Fruit fly (Drosophila melanogaster) whole organism, embryonic: ENCODE results near the gene CG6409.

Source experiments
- Adf1 ChIP-seq: fragments of 200-800 bp; sonication (Bioruptor generic); IDR thresholded peaks from 2 replicates; pipeline ENCODE4 v1.3.6; 2022; ENCODE audit warnings: missing biosample characterization, missing genetic modification characterization
- Atf3 ChIP-seq: fragments of 200-800 bp; sonication (Bioruptor generic); optimal IDR thresholded peaks from 3 replicates; lab custom pipeline; 2016; ENCODE audit warnings: missing biosample characterization, missing genetic modification characterization
- Atf6 ChIP-seq: fragments of 200-800 bp; sonication (Bioruptor generic); IDR thresholded peaks from 2 replicates; pipeline ENCODE4 v1.3.6; 2022; ENCODE audit warnings: missing biosample characterization, missing genetic modification characterization
- Bteb2 ChIP-seq: fragments of 200-800 bp; sonication (Bioruptor generic); optimal IDR thresholded peaks from 2 replicates; lab custom pipeline; 2016; ENCODE audit warnings: missing biosample characterization, missing genetic modification characterization
- CG11456 ChIP-seq: fragments of 200-800 bp; sonication (Bioruptor generic); IDR thresholded peaks from 3 replicates; pipeline ENCODE4 v1.3.6; 2022; ENCODE audit warnings: missing biosample characterization, missing genetic modification characterization
- CG15011 ChIP-seq: fragments of 200-800 bp; sonication (Bioruptor generic); optimal IDR thresholded peaks from 3 replicates; lab custom pipeline; 2018; ENCODE audit warnings: missing biosample characterization, mild to moderate bottlenecking, missing genetic modification characterization
- CG15269 ChIP-seq: fragments of 200-800 bp; sonication (Bioruptor generic); optimal IDR thresholded peaks from 2 replicates; lab custom pipeline; 2018; ENCODE audit warnings: missing biosample characterization, mild to moderate bottlenecking, missing genetic modification characterization, moderate library complexity
- CG1603 ChIP-seq: fragments of 200-800 bp; sonication (Bioruptor generic); optimal IDR thresholded peaks from 2 replicates; lab custom pipeline; 2019; ENCODE audit warnings: missing biosample characterization, mild to moderate bottlenecking, missing genetic modification characterization, moderate library complexity
- CG17361 ChIP-seq: fragments of 200-800 bp; sonication (Bioruptor generic); IDR thresholded peaks from 3 replicates; pipeline ENCODE4 v1.3.6; 2022; ENCODE audit warnings: missing biosample characterization, missing genetic modification characterization
- CG30403 ChIP-seq: fragments of 200-800 bp; sonication (Bioruptor generic); optimal IDR thresholded peaks from 3 replicates; lab custom pipeline; 2016; ENCODE audit warnings: missing biosample characterization, missing genetic modification characterization
- CG42726 ChIP-seq: fragments of 200-800 bp; sonication (Bioruptor generic); IDR thresholded peaks from 2 replicates; pipeline ENCODE4 v1.3.6; 2022; ENCODE audit warnings: missing biosample characterization, missing genetic modification characterization; ENCODE audit not compliant: partially characterized antibody
- CG4424 ChIP-seq: fragments of 200-800 bp; sonication (Bioruptor generic); optimal IDR thresholded peaks from 3 replicates; lab custom pipeline; 2016; ENCODE audit warnings: missing biosample characterization, missing genetic modification characterization
- CG6272 ChIP-seq: fragments of 200-800 bp; sonication (Bioruptor generic); IDR thresholded peaks from 2 replicates; pipeline ENCODE4 v1.3.6; 2022; ENCODE audit warnings: missing biosample characterization, missing genetic modification characterization
- CG6791 ChIP-seq: fragments of 200-800 bp; sonication (Bioruptor generic); IDR thresholded peaks from 3 replicates; pipeline ENCODE4 v1.3.6; 2022; ENCODE audit warnings: missing biosample characterization, missing genetic modification characterization; ENCODE audit not compliant: partially characterized antibody
- CG6854 ChIP-seq: fragments of 200-800 bp; sonication (Bioruptor generic); optimal IDR thresholded peaks from 3 replicates; lab custom pipeline; 2017; ENCODE audit warnings: missing biosample characterization, mild to moderate bottlenecking, missing genetic modification characterization
- CG7745 ChIP-seq: fragments of 200-800 bp; sonication (Bioruptor generic); optimal IDR thresholded peaks from 2 replicates; lab custom pipeline; 2018; ENCODE audit warnings: missing biosample characterization, mild to moderate bottlenecking, missing genetic modification characterization, moderate library complexity
- CG7839 ChIP-seq: fragments of 200-800 bp; sonication (Bioruptor generic); optimal IDR thresholded peaks from 3 replicates; lab custom pipeline; 2018; ENCODE audit warnings: missing biosample characterization, mild to moderate bottlenecking, missing genetic modification characterization, moderate library complexity
- CG7987 ChIP-seq: fragments of 200-800 bp; sonication (Bioruptor generic); optimal IDR thresholded peaks from 2 replicates; lab custom pipeline; 2018; ENCODE audit warnings: missing biosample characterization, mild to moderate bottlenecking, missing genetic modification characterization, moderate library complexity
- CG8281 ChIP-seq: fragments of 200-800 bp; sonication (Bioruptor generic); optimal IDR thresholded peaks from 2 replicates; lab custom pipeline; 2018; ENCODE audit warnings: missing biosample characterization, mild to moderate bottlenecking, missing genetic modification characterization, moderate library complexity
- CG8944 ChIP-seq: fragments of 200-800 bp; sonication (Bioruptor generic); optimal IDR thresholded peaks from 3 replicates; lab custom pipeline; 2016; ENCODE audit warnings: missing biosample characterization, missing genetic modification characterization
- CG9437 ChIP-seq: fragments of 200-800 bp; sonication (Bioruptor generic); optimal IDR thresholded peaks from 2 replicates; lab custom pipeline; 2018; ENCODE audit warnings: missing biosample characterization, mild to moderate bottlenecking, missing genetic modification characterization
- Chrac-16 ChIP-seq: fragments of 200-800 bp; sonication (Bioruptor generic); optimal IDR thresholded peaks from 3 replicates; lab custom pipeline; 2016; ENCODE audit warnings: missing biosample characterization, missing genetic modification characterization
- Dad ChIP-seq: fragments of 200-800 bp; sonication (Bioruptor generic); optimal IDR thresholded peaks from 3 replicates; lab custom pipeline; 2016; ENCODE audit warnings: missing biosample characterization, missing genetic modification characterization
- Dbx ChIP-seq: fragments of 200-800 bp; sonication (Bioruptor generic); IDR thresholded peaks from 3 replicates; pipeline ENCODE4 v1.3.6; 2022; ENCODE audit warnings: missing biosample characterization, missing genetic modification characterization
- Deaf1 ChIP-seq: fragments of 200-800 bp; optimal IDR thresholded peaks from 3 replicates; lab custom pipeline; 2019; ENCODE audit warnings: missing biosample characterization, mild to moderate bottlenecking, missing genetic modification characterization, moderate library complexity
- Dip3 ChIP-seq: fragments of 200-800 bp; sonication (Bioruptor generic); optimal IDR thresholded peaks from 3 replicates; lab custom pipeline; 2016; ENCODE audit warnings: missing biosample characterization, missing genetic modification characterization
- Fer1 ChIP-seq: fragments of 200-800 bp; sonication (Bioruptor generic); optimal IDR thresholded peaks from 2 replicates; lab custom pipeline; 2017; ENCODE audit warnings: missing biosample characterization, mild to moderate bottlenecking, missing genetic modification characterization
- HLH54F ChIP-seq: fragments of 200-800 bp; sonication (Bioruptor generic); optimal IDR thresholded peaks from 3 replicates; lab custom pipeline; 2016; ENCODE audit warnings: missing biosample characterization, missing genetic modification characterization
- HLHmδ ChIP-seq: fragments of 200-800 bp; sonication (Bioruptor generic); optimal IDR thresholded peaks from 2 replicates; lab custom pipeline; 2018; ENCODE audit warnings: missing biosample characterization, mild to moderate bottlenecking, missing genetic modification characterization, moderate library complexity
- Lpt ChIP-seq: fragments of >200 bp; optimal IDR thresholded peaks from 2 replicates; lab custom pipeline; 2018; ENCODE audit warnings: missing biosample characterization, missing genetic modification characterization
- MESR4 ChIP-seq: fragments of 200-800 bp; sonication (Bioruptor generic); optimal IDR thresholded peaks from 2 replicates; lab custom pipeline; 2018; ENCODE audit warnings: missing biosample characterization, mild to moderate bottlenecking, missing genetic modification characterization, moderate library complexity
- Opbp ChIP-seq: fragments of 200-800 bp; sonication (Bioruptor generic); IDR thresholded peaks from 3 replicates; pipeline ENCODE4 v1.3.6; 2022; ENCODE audit warnings: missing biosample characterization, missing genetic modification characterization; ENCODE audit not compliant: partially characterized antibody
- Pdp1 ChIP-seq, 2 experiments: fragments of 200-800 bp; sonication (Bioruptor generic); optimal IDR thresholded peaks; 3 replicates each; lab custom pipeline; 2016; ENCODE audit warnings: missing biosample characterization in 2 of 2, missing genetic modification characterization in 2 of 2, mild to moderate bottlenecking in 1 of 2, moderate library complexity in 1 of 2
- Rx ChIP-seq: fragments of 200-800 bp; sonication (Bioruptor generic); IDR thresholded peaks from 2 replicates; pipeline ENCODE4 v1.3.6; 2022; ENCODE audit warnings: missing biosample characterization, missing genetic modification characterization
- Ssrp ChIP-seq: fragments of 200-800 bp; sonication (Bioruptor generic); optimal IDR thresholded peaks from 2 replicates; lab custom pipeline; 2018; ENCODE audit warnings: missing biosample characterization, mild to moderate bottlenecking, missing genetic modification characterization, moderate library complexity
- ap ChIP-seq: fragments of 200-800 bp; sonication (Bioruptor generic); IDR thresholded peaks from 2 replicates; pipeline ENCODE4 v1.3.6; 2022; ENCODE audit warnings: missing biosample characterization, missing genetic modification characterization
- ato ChIP-seq: fragments of 200-800 bp; sonication (Bioruptor generic); IDR thresholded peaks from 2 replicates; pipeline ENCODE4 v1.3.6; 2022; ENCODE audit warnings: missing biosample characterization, missing genetic modification characterization; ENCODE audit not compliant: partially characterized antibody
- danr ChIP-seq: fragments of 200-800 bp; sonication (Bioruptor generic); IDR thresholded peaks from 2 replicates; pipeline ENCODE4 v1.3.6; 2022; ENCODE audit warnings: missing biosample characterization, missing genetic modification characterization
- gcm2 ChIP-seq: fragments of 200-800 bp; sonication (Bioruptor generic); optimal IDR thresholded peaks from 2 replicates; lab custom pipeline; 2016; ENCODE audit warnings: missing biosample characterization, missing genetic modification characterization
- ind ChIP-seq: fragments of 200-800 bp; sonication (Bioruptor generic); optimal IDR thresholded peaks from 3 replicates; lab custom pipeline; 2016; ENCODE audit warnings: missing biosample characterization, missing genetic modification characterization
- kah ChIP-seq: fragments of 200-800 bp; sonication (Bioruptor generic); optimal IDR thresholded peaks from 2 replicates; lab custom pipeline; 2018; ENCODE audit warnings: missing biosample characterization, mild to moderate bottlenecking, missing genetic modification characterization
- lov ChIP-seq, 2 experiments: fragments of 200-800 bp in 1 of 2; fragments of >200 bp in 1 of 2; sonication (Bioruptor generic) in 1 of 2; IDR thresholded peaks in 1 of 2; optimal IDR thresholded peaks in 1 of 2; 2 replicates in 1 of 2; 3 replicates in 1 of 2; pipeline versions ENCODE4 v1.3.6 to Lab custom; 2017 to 2022; ENCODE audit warnings: missing biosample characterization in 1 of 2, missing genetic modification characterization in 1 of 2
- p53 ChIP-seq: fragments of 200-800 bp; sonication (Bioruptor generic); optimal IDR thresholded peaks from 2 replicates; lab custom pipeline; 2016; ENCODE audit warnings: missing biosample characterization, missing genetic modification characterization
- peb ChIP-seq: fragments of 200-800 bp; sonication (Bioruptor generic); IDR thresholded peaks from 2 replicates; pipeline ENCODE4 v1.3.6; 2022; ENCODE audit warnings: missing biosample characterization, missing genetic modification characterization
- psq ChIP-seq: fragments of 200-800 bp; sonication (Bioruptor generic); optimal IDR thresholded peaks from 2 replicates; lab custom pipeline; 2017; ENCODE audit warnings: missing biosample characterization, missing genetic modification characterization
- sc ChIP-seq, 3 experiments: fragments of >200 bp in 2 of 3; fragments of 200-800 bp in 1 of 3; sonication (Bioruptor generic) in 1 of 3; optimal IDR thresholded peaks; 2 replicates in 2 of 3; 3 replicates in 1 of 3; lab custom pipeline; 2017; ENCODE audit warnings: mild to moderate bottlenecking in 1 of 3, missing biosample characterization in 1 of 3, missing genetic modification characterization in 1 of 3, missing genetic modification reagents in 1 of 3
- slp2 ChIP-seq: fragments of 200-800 bp; sonication (Bioruptor generic); optimal IDR thresholded peaks from 2 replicates; lab custom pipeline; 2016; ENCODE audit warnings: missing biosample characterization, missing genetic modification characterization
- so ChIP-seq: fragments of 200-800 bp; sonication (Bioruptor generic); IDR thresholded peaks from 3 replicates; pipeline ENCODE4 v1.3.6; 2022; ENCODE audit warnings: missing biosample characterization, missing genetic modification characterization
- sr ChIP-seq: fragments of 200-800 bp; sonication (Bioruptor generic); IDR thresholded peaks from 3 replicates; pipeline ENCODE4 v1.3.6; 2022; ENCODE audit warnings: missing biosample characterization, missing genetic modification characterization

Gene CG6409

DNA sequence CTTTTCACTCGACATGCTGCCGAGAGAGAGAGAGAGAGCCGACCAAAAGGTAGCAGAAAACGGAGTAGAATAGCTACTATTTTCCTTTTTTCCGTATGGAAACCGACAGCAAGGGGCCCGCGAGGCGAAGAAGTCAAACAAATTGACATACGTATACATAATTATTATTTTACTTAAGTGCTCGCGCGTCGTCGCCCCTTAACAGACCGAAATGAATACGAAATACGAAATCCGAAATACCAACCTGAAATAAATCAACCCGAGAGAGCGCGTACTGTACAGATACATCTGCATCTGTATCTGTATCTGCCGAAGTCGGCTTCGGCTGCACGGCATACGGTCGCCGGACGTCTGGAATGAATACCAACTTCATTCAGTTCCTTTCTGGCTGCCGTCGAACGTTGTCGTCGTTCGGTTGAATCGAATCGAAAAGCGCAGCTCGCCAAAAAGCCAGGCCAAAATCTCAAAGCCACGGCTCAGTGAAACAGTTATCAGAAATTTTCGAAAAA lies 24.6 kb downstream of the CG6409 start (continued):
- TF ChIP-seq lov (optimal IDR thresholded peaks at IDR 0.05; lab: Kevin White, UChicago), result no peak
- TF ChIP-seq lov (GFP tag; IDR thresholded peaks at IDR 0.05; lab: Robert Waterston, UW), result peak; percentile 75; the same call in 2 of the 3 replicates
- TF ChIP-seq CG7745 (tag; lab: Kevin White, UChicago), result peak; percentile 95
- no peak for TF ChIP-seq ap (GFP tag; lab: Robert Waterston, UW)
- TF ChIP-seq CG4424, result peak; percentile 100
- no peak for TF ChIP-seq danr
- 0 out of 2 replicates have a peak, but pooled peaks have one; percentile 9 for TF ChIP-seq peb
- TF ChIP-seq Atf3 (GFP tag; lab: Kevin White, UChicago), result no peak
- peak; percentile 55 for TF ChIP-seq CG15269 (tag; lab: Kevin White, UChicago)
- peak; percentile 89 for TF ChIP-seq Adf1
- TF ChIP-seq sr, result peak; percentile 70
- peak; percentile 51 for TF ChIP-seq Fer1 (GFP tag; lab: Kevin White, UChicago)
- TF ChIP-seq Atf6 (GFP tag; lab: Robert Waterston, UW), result peak; percentile 57; the same call in 1 of the 2 replicates
- TF ChIP-seq Lpt (GFP tag; lab: Kevin White, UChicago), result no peak
- TF ChIP-seq CG7987 (GFP tag; lab: Kevin White, UChicago), result peak; percentile 72
- peak; percentile 63; the same call in 2 of the 3 replicates for TF ChIP-seq CG11456
- TF ChIP-seq Dip3, result peak; percentile 46
- TF ChIP-seq CG15011 (GFP tag; lab: Kevin White, UChicago), result peak; percentile 19
- peak; percentile 7 for TF ChIP-seq slp2
- peak; percentile 43 for TF ChIP-seq kah (GFP tag; lab: Kevin White, UChicago)
- no peak for TF ChIP-seq CG17361
- peak; percentile 52; the same call in 1 of the 3 replicates for TF ChIP-seq CG6791 (GFP tag; lab: Robert Waterston, UW)
- TF ChIP-seq CG7839 (tag; lab: Kevin White, UChicago), result peak; percentile 48
- TF ChIP-seq CG9437, result no peak
- peak; percentile 71 for TF ChIP-seq Opbp (GFP tag; lab: Robert Waterston, UW)
- no peak for TF ChIP-seq CG8281 (tag; lab: Kevin White, UChicago)
- TF ChIP-seq Dad, result peak; percentile 58
- TF ChIP-seq psq, result peak; percentile 45
- TF ChIP-seq CG6854 (GFP tag; lab: Kevin White, UChicago), result peak; percentile 53
- TF ChIP-seq CG42726 (GFP tag; lab: Robert Waterston, UW), result peak; percentile 86
- no peak; the same call in 1 of the 3 replicates for TF ChIP-seq Dbx (GFP tag; lab: Robert Waterston, UW)
- TF ChIP-seq Ssrp (tag; lab: Kevin White, UChicago), result no peak
- peak; percentile 70 for TF ChIP-seq ato
- TF ChIP-seq gcm2, result no peak
- peak; percentile 19 for TF ChIP-seq HLH54F
- TF ChIP-seq sc (optimal IDR thresholded peaks at IDR 0.05; lab: Kevin White, UChicago), result no peak
- TF ChIP-seq sc (GFP tag; optimal IDR thresholded peaks at IDR 0.05; lab: Kevin White, UChicago), result no peak
- TF ChIP-seq CG30403 (GFP tag; lab: Kevin White, UChicago), result no peak
- TF ChIP-seq Rx, result no peak
- peak; percentile 85; the same call in 2 of the 3 replicates for TF ChIP-seq so (GFP tag; lab: Robert Waterston, UW)
- no peak for TF ChIP-seq p53 (GFP tag; lab: Kevin White, UChicago)
- peak; percentile 29 for TF ChIP-seq CG1603 (tag; lab: Kevin White, UChicago)
- no peak for TF ChIP-seq Bteb2 (GFP tag; lab: Kevin White, UChicago)
- TF ChIP-seq CG8944 (GFP tag; lab: Kevin White, UChicago), result peak; percentile 23
- TF ChIP-seq Chrac-16 (GFP tag; lab: Kevin White, UChicago), result no peak
- no peak for TF ChIP-seq MESR4 (GFP tag; lab: Kevin White, UChicago)
- TF ChIP-seq Deaf1 (tag; lab: Kevin White, UChicago), result peak; percentile 99
- TF ChIP-seq Pdp1 (GFP tag; optimal IDR thresholded peaks at IDR 0.05; lab: Kevin White, UChicago), result peak; percentile 28 to 32
- TF ChIP-seq CG6272 (GFP tag; lab: Robert Waterston, UW), result peak; percentile 5; the same call in 1 of the 2 replicates
- TF ChIP-seq ind (GFP tag; lab: Kevin White, UChicago), result no peak
- peak; percentile 43 for TF ChIP-seq HLHmδ (GFP tag; lab: Kevin White, UChicago)
